Worm (Caenorhabditis elegans) whole organism, young adult: ENCODE measurements around the gene srw-29.

Experiments used
- B0019.2 ChIP-seq: fragments of 200-800 bp; sonication (Bioruptor generic); conservative IDR thresholded peaks from 2 replicates; pipeline ENCODE4 v1.3.6; 2022; ENCODE audit warnings: missing genetic modification reagents, missing genetic modification characterization, missing compliant biosample characterization
- B0035.1 ChIP-seq: sonication (generic microtip); optimal IDR thresholded peaks from 2 replicates; lab custom pipeline; 2016; ENCODE audit warnings: missing genetic modification characterization, mild to moderate bottlenecking, missing compliant biosample characterization, missing genotype, missing genetic modification reagents
- B0336.3 ChIP-seq: fragments of 200-800 bp; sonication (Bioruptor generic); IDR thresholded peaks from 2 replicates; pipeline ENCODE4 v1.3.6; 2022; ENCODE audit warnings: missing genetic modification characterization, missing compliant biosample characterization
- C17E4.6 ChIP-seq: fragments of 200-800 bp; sonication (Bioruptor generic); IDR thresholded peaks from 2 replicates; pipeline ENCODE4 v1.3.6; 2022; ENCODE audit warnings: missing genetic modification reagents, missing genetic modification characterization, missing compliant biosample characterization
- F22D6.2 ChIP-seq: sonication (generic microtip); optimal IDR thresholded peaks from 2 replicates; lab custom pipeline; 2016; ENCODE audit warnings: mild to moderate bottlenecking, missing genetic modification characterization, missing compliant biosample characterization
- F37B4.10 ChIP-seq: fragments of 200-800 bp; sonication (Bioruptor generic); IDR thresholded peaks from 2 replicates; pipeline ENCODE4 v1.3.6; 2022; ENCODE audit warnings: missing genetic modification characterization, missing compliant biosample characterization
- F49E8.2 ChIP-seq: sonication (generic microtip); optimal IDR thresholded peaks from 3 replicates; lab custom pipeline; 2017; ENCODE audit warnings: missing genetic modification characterization, mild to moderate bottlenecking, missing compliant biosample characterization, antibody characterized with exemption, moderate library complexity; ENCODE audit not compliant: insufficient read depth
- F57C9.4 ChIP-seq: sonication (generic microtip); optimal IDR thresholded peaks from 2 replicates; lab custom pipeline; 2017; ENCODE audit warnings: mild to moderate bottlenecking, missing genetic modification characterization, missing compliant biosample characterization
- akir-1 ChIP-seq: fragments of 200-800 bp; sonication (Bioruptor generic); optimal IDR thresholded peaks from 2 replicates; lab custom pipeline; 2018; ENCODE audit warnings: mild to moderate bottlenecking, missing genetic modification characterization, moderate library complexity, missing compliant biosample characterization
- ama-1 ChIP-seq, 3 experiments: fragments of 150-350 bp in 1 of 3; sonication (generic microtip) in 2 of 3; optimal IDR thresholded peaks; 2 replicates each; lab custom pipeline; 2014 to 2018; ENCODE audit warnings: missing biosample characterization in 2 of 3, missing genetic modification characterization in 2 of 3, missing genetic modification reagents in 2 of 3
- athp-1 ChIP-seq: sonication (generic microtip); optimal IDR thresholded peaks from 2 replicates; lab custom pipeline; 2017; ENCODE audit warnings: mild to moderate bottlenecking, missing genetic modification characterization, missing compliant biosample characterization
- bed-1 ChIP-seq: fragments of 200-800 bp; sonication (Bioruptor generic); IDR thresholded peaks from 2 replicates; pipeline ENCODE4 v1.3.6; 2022; ENCODE audit warnings: missing genetic modification reagents, missing genetic modification characterization, missing compliant biosample characterization
- bed-2 ChIP-seq: fragments of 200-800 bp; sonication (Bioruptor generic); IDR thresholded peaks from 2 replicates; pipeline ENCODE4 v1.3.6; 2022; ENCODE audit warnings: missing genetic modification reagents, missing genetic modification characterization, missing compliant biosample characterization
- ccch-3 ChIP-seq: fragments of 200-800 bp; sonication (Bioruptor generic); optimal IDR thresholded peaks from 2 replicates; lab custom pipeline; 2018; ENCODE audit warnings: mild to moderate bottlenecking, missing genetic modification characterization, missing compliant biosample characterization
- cebp-2 ChIP-seq: fragments of 200-800 bp; sonication (Bioruptor generic); IDR thresholded peaks from 2 replicates; pipeline ENCODE4 v1.3.6; 2022; ENCODE audit warnings: missing genetic modification characterization, missing compliant biosample characterization
- chd-7 ChIP-seq: sonication (generic microtip); optimal IDR thresholded peaks from 2 replicates; lab custom pipeline; 2016; ENCODE audit warnings: mild to moderate bottlenecking, missing genetic modification characterization, moderate library complexity, missing compliant biosample characterization
- die-1 ChIP-seq: sonication (generic microtip); optimal IDR thresholded peaks from 2 replicates; lab custom pipeline; 2016; ENCODE audit warnings: missing genotype, mild to moderate bottlenecking, missing genetic modification characterization, missing compliant biosample characterization
- efl-1 ChIP-seq: fragments of 150-350 bp; optimal IDR thresholded peaks from 2 replicates; lab custom pipeline; 2014; ENCODE audit warnings: missing biosample characterization, missing genetic modification reagents, missing genetic modification characterization
- ekl-4 ChIP-seq: fragments of 200-800 bp; sonication (Bioruptor generic); IDR thresholded peaks from 2 replicates; pipeline ENCODE4 v1.3.6; 2022; ENCODE audit warnings: missing genetic modification reagents, missing genetic modification characterization, missing compliant biosample characterization
- ets-4 ChIP-seq: fragments of 200-800 bp; sonication (Bioruptor generic); optimal IDR thresholded peaks from 2 replicates; lab custom pipeline; 2018; ENCODE audit warnings: mild to moderate bottlenecking, missing genetic modification characterization, missing compliant biosample characterization
- fkh-3 ChIP-seq: sonication (generic microtip); optimal IDR thresholded peaks from 2 replicates; lab custom pipeline; 2016; ENCODE audit warnings: mild to moderate bottlenecking, missing genetic modification characterization, missing compliant biosample characterization
- hlh-26 ChIP-seq: fragments of 200-800 bp; sonication (Bioruptor generic); conservative IDR thresholded peaks from 2 replicates; pipeline ENCODE4 v1.3.6; 2022; ENCODE audit warnings: missing genetic modification reagents, missing genetic modification characterization, missing compliant biosample characterization
- hmg-20 ChIP-seq: fragments of 200-800 bp; sonication (Bioruptor generic); IDR thresholded peaks from 2 replicates; pipeline ENCODE4 v1.3.6; 2022; ENCODE audit warnings: missing genetic modification reagents, missing genetic modification characterization, missing compliant biosample characterization
- hsf-1 ChIP-seq: fragments of 200-800 bp; sonication (Bioruptor generic); IDR thresholded peaks from 2 replicates; pipeline ENCODE4 v1.3.6; 2022; ENCODE audit warnings: missing genetic modification reagents, missing genetic modification characterization, missing compliant biosample characterization
- let-526 ChIP-seq: fragments of 200-800 bp; sonication (Bioruptor generic); IDR thresholded peaks from 2 replicates; pipeline ENCODE4 v1.3.6; 2022; ENCODE audit warnings: missing genetic modification reagents, missing genetic modification characterization, missing compliant biosample characterization
- lin-35 ChIP-seq, 3 experiments: fragments of 150-350 bp in 2 of 3; sonication (generic microtip) in 1 of 3; optimal IDR thresholded peaks; 2 replicates each; lab custom pipeline; 2014 to 2018; ENCODE audit warnings: missing biosample characterization in 3 of 3, missing genetic modification characterization in 3 of 3, missing genetic modification reagents in 3 of 3
- lin-40 ChIP-seq: sonication (generic microtip); optimal IDR thresholded peaks from 2 replicates; lab custom pipeline; 2016; ENCODE audit warnings: missing genetic modification characterization, mild to moderate bottlenecking, missing compliant biosample characterization, missing genotype, missing genetic modification reagents
- lir-1 ChIP-seq: fragments of 200-800 bp; sonication (Bioruptor generic); conservative IDR thresholded peaks from 2 replicates; pipeline ENCODE4 v1.3.6; 2022; ENCODE audit warnings: missing genetic modification reagents, missing genetic modification characterization, missing compliant biosample characterization
- lsy-27 ChIP-seq: sonication (generic microtip); optimal IDR thresholded peaks from 2 replicates; lab custom pipeline; 2017; ENCODE audit warnings: missing genetic modification characterization, mild to moderate bottlenecking, missing compliant biosample characterization, antibody characterized with exemption, missing genotype, borderline replicate concordance; ENCODE audit not compliant: insufficient read depth
- madf-3 ChIP-seq: fragments of 200-800 bp; sonication (Bioruptor generic); IDR thresholded peaks from 2 replicates; pipeline ENCODE4 v1.3.6; 2022; ENCODE audit warnings: missing genetic modification reagents, missing genetic modification characterization, missing compliant biosample characterization
- mcd-1 ChIP-seq: fragments of 200-800 bp; sonication (Bioruptor generic); IDR thresholded peaks from 2 replicates; pipeline ENCODE4 v1.3.6; 2022; ENCODE audit warnings: missing genetic modification reagents, missing genetic modification characterization, missing compliant biosample characterization
- mxl-1 ChIP-seq: sonication (generic microtip); optimal IDR thresholded peaks from 2 replicates; lab custom pipeline; 2016; ENCODE audit warnings: missing genetic modification characterization, missing compliant biosample characterization
- rec-8 ChIP-seq, 2 experiments: sonication (generic microtip); optimal IDR thresholded peaks; 2 replicates each; lab custom pipeline; 2016; ENCODE audit warnings: mild to moderate bottlenecking in 2 of 2, missing genetic modification characterization in 2 of 2, missing genetic modification reagents in 2 of 2, missing genotype in 2 of 2, missing biosample characterization in 1 of 2, missing compliant biosample characterization in 1 of 2, moderate library complexity in 1 of 2
- rpc-1 ChIP-seq, 2 experiments: fragments of 150-350 bp in 1 of 2; sonication (generic microtip) in 1 of 2; optimal IDR thresholded peaks; 2 replicates each; lab custom pipeline; 2014 to 2018; ENCODE audit warnings: missing biosample characterization in 1 of 2, missing genetic modification characterization in 1 of 2, missing genetic modification reagents in 1 of 2, missing genotype in 1 of 2
- snpc-1.1 ChIP-seq: sonication (generic microtip); optimal IDR thresholded peaks from 2 replicates; lab custom pipeline; 2017; ENCODE audit warnings: missing genetic modification characterization, mild to moderate bottlenecking, missing compliant biosample characterization, antibody characterized with exemption, moderate library complexity, missing genotype, missing genetic modification reagents; ENCODE audit not compliant: insufficient read depth
- snpc-3.4 ChIP-seq: sonication (generic microtip); optimal IDR thresholded peaks from 2 replicates; lab custom pipeline; 2017; ENCODE audit warnings: missing genetic modification characterization, mild to moderate bottlenecking, missing compliant biosample characterization, antibody characterized with exemption, moderate library complexity, missing genotype, missing genetic modification reagents
- unc-62 ChIP-seq: fragments of 150-350 bp; optimal IDR thresholded peaks from 2 replicates; lab custom pipeline; 2014; ENCODE audit warnings: missing biosample characterization, missing genetic modification reagents, missing genetic modification characterization
- zfh-2 ChIP-seq: fragments of 200-800 bp; sonication (Bioruptor generic); conservative IDR thresholded peaks from 2 replicates; pipeline ENCODE4 v1.3.6; 2022; ENCODE audit warnings: missing genetic modification reagents, missing genetic modification characterization, missing compliant biosample characterization
- ztf-6 ChIP-seq: fragments of 200-800 bp; sonication (Bioruptor generic); IDR thresholded peaks from 2 replicates; pipeline ENCODE4 v1.3.6; 2022; ENCODE audit warnings: missing genetic modification reagents, missing genetic modification characterization, missing compliant biosample characterization

srw-29 gene

DNA sequence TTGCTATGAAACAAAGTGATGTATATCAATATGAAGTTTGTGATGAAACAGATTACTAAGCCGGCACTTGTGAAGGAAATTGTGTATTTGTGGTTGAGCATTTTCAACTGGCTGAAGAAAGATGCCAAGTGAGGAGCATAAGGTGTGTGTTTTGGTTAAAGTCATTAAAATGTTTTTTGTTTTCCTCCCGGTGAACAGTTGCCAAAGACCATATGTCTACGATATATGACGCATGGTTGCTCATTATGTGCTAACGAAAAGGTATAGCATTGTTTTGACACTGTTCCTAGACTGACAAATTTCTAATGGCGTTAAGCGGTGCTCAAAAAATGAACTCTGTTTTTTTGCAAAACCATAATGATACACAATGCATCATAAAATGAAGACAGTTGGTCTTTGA lies 7.3 kb downstream of the srw-29 start, which contains the start of gene str-55:
Gene str-55 (minus strand): TSS at position 101 of the 400 bp plus-strand sequence.
- TF ChIP-seq ets-4 (GFP tag; lab: Kevin White, UChicago) (no peak), lir-1 (GFP tag; lab: Robert Waterston, UW) (no peak), die-1 (tag; lab: Kevin White, UChicago) (no peak), ccch-3 (GFP tag; lab: Kevin White, UChicago) (no peak), B0035.1 (no peak), F37B4.10 (GFP tag; lab: Robert Waterston, UW) (no peak), lsy-27 (tag; lab: Kevin White, UChicago) (no peak), zfh-2 (no peak), hmg-20 (GFP tag; lab: Robert Waterston, UW) (no peak), hsf-1 (no peak), fkh-3 (tag; lab: Kevin White, UChicago) (no peak), B0019.2 (no peak), unc-62 (GFP tag; lab: Kevin White, UChicago) (no peak), madf-3 (GFP tag; lab: Robert Waterston, UW) (no peak)

DNA sequence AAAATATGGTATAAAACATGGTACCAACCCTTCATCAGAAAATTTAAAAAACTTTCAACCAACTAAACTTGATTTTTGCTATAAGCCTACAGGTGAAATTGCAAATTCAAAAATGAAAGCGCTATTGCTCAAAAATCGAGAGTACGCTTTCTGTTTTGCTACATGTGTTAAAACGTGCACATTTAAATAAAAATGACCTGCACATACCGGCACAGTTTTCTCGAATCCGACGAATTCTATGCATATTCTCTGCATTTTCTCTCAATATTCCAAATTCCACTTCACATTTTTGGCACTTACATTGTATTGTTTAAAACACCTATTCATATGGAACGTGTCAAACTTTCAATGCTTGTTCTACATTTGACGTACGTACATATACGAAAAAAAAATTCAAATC lies 13.8 kb downstream of the srw-29 start, which contains the start of gene srh-145:
Gene srh-145 (plus strand): TSS at position 193 of the 400 bp plus-strand sequence.
- TF ChIP-seq fkh-3 (tag; lab: Kevin White, UChicago): no peak
- TF ChIP-seq hlh-26 (GFP tag; lab: Robert Waterston, UW): no peak
- TF ChIP-seq let-526 (GFP tag; lab: Robert Waterston, UW): no peak
- TF ChIP-seq akir-1 (GFP tag; lab: Kevin White, UChicago): no peak
- no peak for TF ChIP-seq bed-1 (GFP tag; lab: Robert Waterston, UW)
- no peak for TF ChIP-seq chd-7 (tag; lab: Kevin White, UChicago)
- no peak for TF ChIP-seq snpc-1.1 (tag; lab: Kevin White, UChicago)
- TF ChIP-seq lin-35 (GFP tag; optimal IDR thresholded peaks at IDR 0.05; lab: Kevin White, UChicago): no peak
- TF ChIP-seq bed-2 (GFP tag; lab: Robert Waterston, UW): no peak
- TF ChIP-seq B0336.3 (GFP tag; lab: Robert Waterston, UW): no peak
- no peak for TF ChIP-seq efl-1
- no peak for TF ChIP-seq C17E4.6 (GFP tag; lab: Robert Waterston, UW)
- no peak for TF ChIP-seq F57C9.4 (tag; lab: Kevin White, UChicago)
- no peak for TF ChIP-seq ama-1 (optimal IDR thresholded peaks at IDR 0.05; lab: Kevin White, UChicago)
- no peak for TF ChIP-seq ama-1 (GFP tag; optimal IDR thresholded peaks at IDR 0.05; lab: Kevin White, UChicago)
- no peak for TF ChIP-seq rpc-1 (optimal IDR thresholded peaks at IDR 0.05; lab: Kevin White, UChicago)
- TF ChIP-seq rpc-1 (tag; optimal IDR thresholded peaks at IDR 0.05; lab: Kevin White, UChicago): no peak

DNA sequence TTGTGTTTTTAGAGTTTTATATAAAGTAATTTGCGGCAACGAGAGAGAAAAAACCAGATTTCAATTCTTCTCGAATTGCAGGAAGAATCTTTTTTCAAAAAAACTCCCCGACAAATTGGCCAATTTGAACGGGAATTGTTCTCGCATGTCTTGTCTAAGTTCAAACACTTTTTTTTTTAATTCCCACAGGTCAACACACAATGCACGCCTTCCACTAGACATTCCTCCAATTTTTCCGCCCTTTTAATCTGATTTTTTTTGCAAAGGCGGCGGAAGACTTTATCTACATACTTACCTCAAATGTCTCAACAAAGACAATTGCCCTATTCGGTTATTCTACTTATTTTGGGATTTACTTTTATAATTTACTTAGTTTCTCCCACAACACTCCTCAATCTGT lies 16.7 kb downstream of the srw-29 start, which contains the start of gene F26D2.3:
Gene F26D2.3 (plus strand): TSS at position 301 of the 400 bp plus-strand sequence.
- no peak for TF ChIP-seq lin-40 (tag; lab: Kevin White, UChicago)
- TF ChIP-seq athp-1: no peak
- no peak for TF ChIP-seq rec-8 (tag; optimal IDR thresholded peaks at IDR 0.05; lab: Kevin White, UChicago)
- TF ChIP-seq mcd-1 (GFP tag; lab: Robert Waterston, UW): no peak
- no peak for TF ChIP-seq B0035.1
- TF ChIP-seq mxl-1 (tag; lab: Kevin White, UChicago): no peak
- TF ChIP-seq ama-1 (optimal IDR thresholded peaks at IDR 0.05; lab: Kevin White, UChicago): no peak
- TF ChIP-seq ama-1 (GFP tag; optimal IDR thresholded peaks at IDR 0.05; lab: Kevin White, UChicago): no peak
- TF ChIP-seq F22D6.2 (tag; lab: Kevin White, UChicago): no peak
- no peak for TF ChIP-seq ekl-4 (GFP tag; lab: Robert Waterston, UW)
- TF ChIP-seq ztf-6 (GFP tag; lab: Robert Waterston, UW): no peak
- no peak for TF ChIP-seq F49E8.2 (tag; lab: Kevin White, UChicago)
- no peak for TF ChIP-seq cebp-2 (GFP tag; lab: Robert Waterston, UW)
- no peak for TF ChIP-seq snpc-3.4 (tag; lab: Kevin White, UChicago)
